Fruit fly (Drosophila melanogaster): ENCODE data around the gene CG12111.

CG12111 gene

DNA sequence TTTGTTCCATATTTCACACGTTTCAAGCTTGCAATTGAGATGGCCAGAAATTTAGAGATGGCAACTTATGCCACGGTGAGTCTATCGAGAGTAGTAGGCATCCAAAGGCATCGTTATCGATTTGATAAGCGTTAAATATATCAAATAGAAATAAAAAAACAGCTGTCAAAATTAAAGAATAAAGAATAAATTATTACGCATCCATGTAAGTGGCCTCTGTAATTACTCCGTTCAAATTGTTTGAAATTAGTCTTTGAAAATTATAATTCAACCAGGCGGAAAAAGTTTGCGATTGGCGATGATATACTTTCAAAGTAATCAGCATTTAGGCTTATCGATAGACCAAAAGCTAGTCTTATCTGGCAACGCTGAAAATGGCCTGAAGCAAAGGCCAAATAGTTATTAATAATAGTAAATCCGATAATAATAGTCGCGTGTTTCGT, 21.0 kb upstream of the CG12111 start, which contains the start of the genes CG12659 and Crag (continued):
- TF ChIP-seq Vsx1 (GFP tag; optimal IDR thresholded peaks at IDR 0.05), result no peak
- TF ChIP-seq CG8765 (GFP tag; IDR thresholded peaks at IDR 0.05), result no peak
- TF ChIP-seq tna (GFP tag; IDR thresholded peaks at IDR 0.05; ENCODE audit: partially characterized antibody), result peak; percentile 52; the same call in 1 of the 2 replicates
- no peak for TF ChIP-seq Lim3 (GFP tag; IDR thresholded peaks at IDR 0.05)
- TF ChIP-seq Abd-B (GFP tag; optimal IDR thresholded peaks at IDR 0.05), result no peak
- no peak for TF ChIP-seq ken (GFP tag; IDR thresholded peaks at IDR 0.05)
- TF ChIP-seq CG2129 (GFP tag; IDR thresholded peaks at IDR 0.05; ENCODE audit: partially characterized antibody), result no peak
- TF ChIP-seq sc (optimal IDR thresholded peaks at IDR 0.05), result no peak
- no peak for TF ChIP-seq sc (GFP tag; optimal IDR thresholded peaks at IDR 0.05)
- no peak for TF ChIP-seq Adf1 (GFP tag; IDR thresholded peaks at IDR 0.05)
- TF ChIP-seq GATAe (GFP tag; conservative IDR thresholded peaks at IDR 0.05), result no peak
- TF ChIP-seq CG5245 (GFP tag; optimal IDR thresholded peaks at IDR 0.05), result no peak
- no peak for TF ChIP-seq chn (GFP tag; optimal IDR thresholded peaks at IDR 0.05)
- TF ChIP-seq Fer1 (GFP tag; optimal IDR thresholded peaks at IDR 0.05), result no peak
- no peak for TF ChIP-seq CG11560 (tag; IDR thresholded peaks at IDR 0.05)
- TF ChIP-seq dmrt99B (tag; optimal IDR thresholded peaks at IDR 0.05), result no peak
- TF ChIP-seq az2 (GFP tag; optimal IDR thresholded peaks at IDR 0.05), result no peak
- no peak for TF ChIP-seq gsb (GFP tag; IDR thresholded peaks at IDR 0.05)
- no peak for TF ChIP-seq Max (GFP tag; optimal IDR thresholded peaks at IDR 0.05)
- no peak for TF ChIP-seq CG17328 (GFP tag; IDR thresholded peaks at IDR 0.05)
- no peak for TF ChIP-seq Mad (GFP tag; optimal IDR thresholded peaks at IDR 0.05)
- no peak for TF ChIP-seq lbe (GFP tag; optimal IDR thresholded peaks at IDR 0.05)
- no peak for TF ChIP-seq en (GFP tag; optimal IDR thresholded peaks at IDR 0.05)
- TF ChIP-seq Nf-YC (tag; optimal IDR thresholded peaks at IDR 0.05), result peak; percentile 39
- TF ChIP-seq jing (GFP tag; optimal IDR thresholded peaks at IDR 0.05), result no peak
- no peak for TF ChIP-seq toy (GFP tag; IDR thresholded peaks at IDR 0.05)
- no peak for TF ChIP-seq dpn (GFP tag; optimal IDR thresholded peaks at IDR 0.05)
- TF ChIP-seq ara (GFP tag; IDR thresholded peaks at IDR 0.05), result no peak
- TF ChIP-seq CG7839 (tag; optimal IDR thresholded peaks at IDR 0.05), result no peak
- no peak for TF ChIP-seq CG9609 (GFP tag; optimal IDR thresholded peaks at IDR 0.05)
- no peak for TF ChIP-seq seq (GFP tag; IDR thresholded peaks at IDR 0.05)
- no peak for TF ChIP-seq odd (GFP tag; optimal IDR thresholded peaks at IDR 0.05)
- no peak for TF ChIP-seq CG4820 (GFP tag; optimal IDR thresholded peaks at IDR 0.05)
- TF ChIP-seq Hmx (GFP tag; optimal IDR thresholded peaks at IDR 0.05), result no peak
- TF ChIP-seq da (GFP tag; optimal IDR thresholded peaks at IDR 0.05), result no peak
- TF ChIP-seq CG9932 (GFP tag; IDR thresholded peaks at IDR 0.05), result peak; percentile 47
- TF ChIP-seq CG18262 (tag; optimal IDR thresholded peaks at IDR 0.05), result no peak
- TF ChIP-seq CG15073 (GFP tag; optimal IDR thresholded peaks at IDR 0.05), result no peak
- TF ChIP-seq Lhr (GFP tag; optimal IDR thresholded peaks at IDR 0.05), result peak; percentile 41
- no peak for TF ChIP-seq esg (GFP tag; conservative IDR thresholded peaks at IDR 0.05)
- no peak for TF ChIP-seq bigmax (GFP tag; optimal IDR thresholded peaks at IDR 0.05)
- TF ChIP-seq jigr1 (GFP tag; IDR thresholded peaks at IDR 0.05), result no peak
- no peak for TF ChIP-seq CG30431 (GFP tag; optimal IDR thresholded peaks at IDR 0.05)
- peak; percentile 2 for TF ChIP-seq Ets97D (GFP tag; optimal IDR thresholded peaks at IDR 0.05)
- TF ChIP-seq CG7963 (GFP tag; IDR thresholded peaks at IDR 0.05; ENCODE audit: partially characterized antibody), result peak; percentile 55; the same call in 1 of the 3 replicates
- no peak for TF ChIP-seq fru (optimal IDR thresholded peaks at IDR 0.05)
- no peak for TF ChIP-seq CG6791 (GFP tag; IDR thresholded peaks at IDR 0.05; ENCODE audit: partially characterized antibody)
- TF ChIP-seq tin (GFP tag; optimal IDR thresholded peaks at IDR 0.05), result no peak
- TF ChIP-seq hb (GFP tag; IDR thresholded peaks at IDR 0.05; ENCODE audit: partially characterized antibody), result peak; percentile 72; the same call in 2 of the 3 replicates
- no peak for TF ChIP-seq CG7745 (tag; optimal IDR thresholded peaks at IDR 0.05)
- TF ChIP-seq hkb (optimal IDR thresholded peaks at IDR 0.05), result no peak
- TF ChIP-seq hkb (GFP tag; IDR thresholded peaks at IDR 0.05), result no peak
- TF ChIP-seq cad (GFP tag; optimal IDR thresholded peaks at IDR 0.05), result no peak

All from whole organism, embryonic.